Fruit fly (Drosophila melanogaster) whole organism, embryonic: Measurements from ENCODE around the gene Dhpr.
A peak's percentile ranks its signal among the peaks of the same experiment; 100 is the strongest.

Experiments
- Atf6 ChIP-seq: fragments of 200-800 bp; sonication (Bioruptor generic); IDR thresholded peaks from 2 replicates; pipeline ENCODE4 v1.3.6; 2022; ENCODE audit warnings: missing biosample characterization, missing genetic modification characterization
- CG12769 ChIP-seq: fragments of 200-800 bp; sonication (Bioruptor generic); optimal IDR thresholded peaks from 2 replicates; lab custom pipeline; 2019; ENCODE audit warnings: missing biosample characterization, mild to moderate bottlenecking, missing genetic modification characterization, moderate library complexity
- CG4820 ChIP-seq: fragments of 200-800 bp; sonication (Bioruptor generic); optimal IDR thresholded peaks from 3 replicates; lab custom pipeline; 2016; ENCODE audit warnings: missing biosample characterization, missing genetic modification characterization
- HHEX ChIP-seq: fragments of 200-800 bp; sonication (Bioruptor generic); optimal IDR thresholded peaks from 3 replicates; lab custom pipeline; 2017; ENCODE audit warnings: missing biosample characterization, mild to moderate bottlenecking, missing genetic modification characterization, missing genetic modification reagents
- Hmx ChIP-seq: fragments of 200-800 bp; sonication (Bioruptor generic); optimal IDR thresholded peaks from 2 replicates; lab custom pipeline; 2016; ENCODE audit warnings: missing biosample characterization, missing genetic modification characterization
- Lim3 ChIP-seq: fragments of 200-800 bp; sonication (Bioruptor generic); IDR thresholded peaks from 2 replicates; pipeline ENCODE4 v1.3.6; 2022; ENCODE audit warnings: missing biosample characterization, missing genetic modification characterization
- Mad ChIP-seq: fragments of 200-800 bp; sonication (Bioruptor generic); optimal IDR thresholded peaks from 2 replicates; lab custom pipeline; 2016; ENCODE audit warnings: missing biosample characterization, missing genetic modification characterization
- Nf-YA ChIP-seq: fragments of 200-800 bp; sonication (Bioruptor generic); IDR thresholded peaks from 2 replicates; pipeline ENCODE4 v1.3.6; 2022; ENCODE audit warnings: missing biosample characterization, missing genetic modification characterization
- Rfx ChIP-seq: fragments of 200-800 bp; sonication (Bioruptor generic); IDR thresholded peaks from 2 replicates; pipeline ENCODE4 v1.3.6; 2022; ENCODE audit warnings: missing biosample characterization, missing genetic modification characterization
- ac ChIP-seq: fragments of 200-800 bp; sonication (Bioruptor generic); optimal IDR thresholded peaks from 3 replicates; lab custom pipeline; 2017; ENCODE audit warnings: missing biosample characterization, mild to moderate bottlenecking, missing genetic modification characterization
- hkb ChIP-seq, 2 experiments: fragments of 200-800 bp in 1 of 2; fragments of >200 bp in 1 of 2; sonication (Bioruptor generic) in 1 of 2; IDR thresholded peaks in 1 of 2; optimal IDR thresholded peaks in 1 of 2; 2 replicates each; pipeline versions ENCODE4 v1.3.6 to Lab custom; 2017 to 2022; ENCODE audit warnings: missing biosample characterization in 1 of 2, missing genetic modification characterization in 1 of 2

DNA sequence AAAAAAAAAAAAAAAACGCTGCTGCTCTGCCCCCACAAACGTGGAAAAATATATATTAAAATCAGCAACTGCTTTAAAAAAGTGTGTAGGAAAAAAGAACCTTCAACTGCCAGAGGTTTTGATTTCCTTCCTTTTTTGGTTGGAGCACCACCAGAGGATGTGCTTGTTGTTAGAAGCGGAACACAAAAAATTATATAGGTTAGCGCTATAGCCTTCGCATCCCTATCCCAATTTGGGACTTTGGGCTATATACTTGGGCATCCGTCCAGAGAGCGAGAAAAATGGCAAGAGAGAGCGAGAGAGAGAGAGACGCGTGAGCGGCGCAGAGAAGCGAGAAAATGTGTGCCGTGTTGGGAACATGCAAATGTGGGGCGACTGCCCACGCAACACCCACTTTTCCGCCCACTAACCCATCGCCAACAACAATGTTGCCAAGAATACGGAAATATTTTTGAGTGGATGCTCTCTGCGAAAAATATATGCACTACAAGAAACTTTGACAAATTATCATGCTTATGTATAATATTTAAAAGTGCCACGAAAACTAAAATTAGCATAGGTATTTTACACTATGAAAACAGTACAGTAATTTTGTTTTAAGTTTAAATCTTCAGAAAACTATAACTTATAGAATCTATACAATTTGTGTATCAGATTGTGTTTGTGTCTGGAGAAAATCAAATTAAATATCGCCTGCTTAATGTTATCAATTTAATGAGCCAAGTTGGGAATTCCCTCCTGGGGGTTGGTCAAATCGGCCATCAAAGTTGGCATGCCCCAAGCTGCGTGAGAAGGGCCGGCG, 7.3 kb upstream of the Dhpr start:
- TF ChIP-seq Mad (GFP tag; lab: Kevin White, UChicago), result peak; percentile 1
- peak; percentile 44 for TF ChIP-seq HHEX (GFP tag; lab: Kevin White, UChicago)
- TF ChIP-seq CG4820, result no peak
- peak; percentile 66 for TF ChIP-seq Rfx (GFP tag; lab: Robert Waterston, UW)
- TF ChIP-seq ac (GFP tag; lab: Kevin White, UChicago), result no peak
- no peak for TF ChIP-seq hkb (optimal IDR thresholded peaks at IDR 0.05; lab: Kevin White, UChicago)
- peak; percentile 48; the same call in 1 of the 2 replicates for TF ChIP-seq hkb (GFP tag; IDR thresholded peaks at IDR 0.05; lab: Robert Waterston, UW)
- no peak for TF ChIP-seq Lim3 (GFP tag; lab: Robert Waterston, UW)
- peak; percentile 53 for TF ChIP-seq CG12769 (tag; lab: Kevin White, UChicago)
- TF ChIP-seq Nf-YA, result 0 out of 2 replicates have a peak, but pooled peaks have one; percentile 19
- 0 out of 2 replicates have a peak, but pooled peaks have one; percentile 39 for TF ChIP-seq Atf6 (GFP tag; lab: Robert Waterston, UW)
- peak; percentile 43 for TF ChIP-seq Hmx (GFP tag; lab: Kevin White, UChicago)
